Worm (Caenorhabditis elegans) whole organism, mixed stage, embryonic: Measurements from ENCODE around the gene sdz-26.

Experiments
- flh-1 ChIP-seq: fragments of 200-800 bp; sonication (Bioruptor generic); optimal IDR thresholded peaks from 2 replicates; lab custom pipeline; 2018; ENCODE audit warnings: mild to moderate bottlenecking, missing genetic modification characterization, moderate library complexity, missing compliant biosample characterization
- mep-1 ChIP-seq: fragments of 150-350 bp; optimal IDR thresholded peaks from 2 replicates; lab custom pipeline; 2017; ENCODE audit warnings: missing biosample characterization, missing genetic modification reagents, missing genetic modification characterization, inconsistent platforms

- TF ChIP-seq mep-1 (tag; lab: Kevin White, UChicago) (no peak), flh-1 (GFP tag; lab: Kevin White, UChicago) (no peak)
Observed at ce11 chrII:14428834-14429233, 47.3 kb downstream of the sdz-26 start.
